Worm (Caenorhabditis elegans): Measurements from ENCODE around the gene F44B9.2.

ce11 chrIII:8069206-8069605 is 46.9 kb downstream of the F44B9.2 start:
- TF ChIP-seq lin-39 (tag; optimal IDR thresholded peaks at IDR 0.05) = no peak
- TF ChIP-seq nhr-237 (tag; optimal IDR thresholded peaks at IDR 0.05) = no peak
- TF ChIP-seq mdl-1 (tag; optimal IDR thresholded peaks at IDR 0.05) = no peak
- no peak for TF ChIP-seq ceh-16 (tag; optimal IDR thresholded peaks at IDR 0.05)
- no peak for TF ChIP-seq lsy-2 (tag; optimal IDR thresholded peaks at IDR 0.05)
- TF ChIP-seq elt-3 (tag; optimal IDR thresholded peaks at IDR 0.05) = no peak
- no peak for TF ChIP-seq F13H6.1 (tag; optimal IDR thresholded peaks at IDR 0.05)
- TF ChIP-seq ama-1 (optimal IDR thresholded peaks at IDR 0.05) = no peak
- TF ChIP-seq aly-2 (tag; optimal IDR thresholded peaks at IDR 0.05) = no peak

All from whole organism, L2 larva.